Fruit fly (Drosophila melanogaster) whole organism, pupa: Measurements from ENCODE around the gene ScsbetaG.

ENCODE experiments used
- CG10348 ChIP-seq: fragments of 200-800 bp; sonication (Bioruptor generic); IDR thresholded peaks from 2 replicates; pipeline ENCODE4 v1.3.6; 2022; ENCODE audit warnings: missing biosample characterization, missing genetic modification characterization
- CG13204 ChIP-seq: fragments of 200-800 bp; sonication (Bioruptor generic); optimal IDR thresholded peaks from 2 replicates; lab custom pipeline; 2018; ENCODE audit warnings: missing biosample characterization, mild to moderate bottlenecking, missing genetic modification characterization, moderate library complexity
- CG15710 ChIP-seq: fragments of 200-800 bp; sonication (Bioruptor generic); optimal IDR thresholded peaks from 2 replicates; lab custom pipeline; 2018; ENCODE audit warnings: missing biosample characterization, mild to moderate bottlenecking, missing genetic modification characterization, moderate library complexity
- CG17806 ChIP-seq: fragments of 200-800 bp; sonication (Bioruptor generic); optimal IDR thresholded peaks from 2 replicates; lab custom pipeline; 2018; ENCODE audit warnings: missing biosample characterization, mild to moderate bottlenecking, missing genetic modification characterization, moderate library complexity
- CG32121 ChIP-seq: fragments of 200-800 bp; sonication (Bioruptor generic); IDR thresholded peaks from 2 replicates; pipeline ENCODE4 v1.3.6; 2022; ENCODE audit warnings: missing biosample characterization, missing genetic modification characterization
- EcR ChIP-seq: fragments of 200-800 bp; sonication (Bioruptor generic); optimal IDR thresholded peaks from 3 replicates; lab custom pipeline; 2019; ENCODE audit warnings: missing biosample characterization, missing genetic modification characterization, mild to moderate bottlenecking, moderate library complexity, missing genetic modification reagents
- Ets98B ChIP-seq: fragments of 200-800 bp; sonication (Bioruptor generic); IDR thresholded peaks from 2 replicates; pipeline ENCODE4 v1.3.6; 2022; ENCODE audit warnings: missing biosample characterization, missing genetic modification characterization
- Pif1A ChIP-seq: fragments of 200-800 bp; sonication (Bioruptor generic); optimal IDR thresholded peaks from 3 replicates; lab custom pipeline; 2016; ENCODE audit warnings: missing biosample characterization, missing genetic modification characterization
- rn ChIP-seq: fragments of 200-800 bp; sonication (Bioruptor generic); IDR thresholded peaks from 2 replicates; pipeline ENCODE4 v1.3.6; 2022; ENCODE audit warnings: missing biosample characterization, missing genetic modification characterization

- TF ChIP-seq CG13204 (GFP tag; lab: Kevin White, UChicago) (no peak), CG10348 (GFP tag; lab: Robert Waterston, UW) (no peak), Ets98B (GFP tag; lab: Robert Waterston, UW) (no peak), CG17806 (no peak), rn (GFP tag; lab: Robert Waterston, UW) (no peak), CG32121 (GFP tag; lab: Robert Waterston, UW) (peak; percentile 55), CG15710 (tag; lab: Kevin White, UChicago) (no peak), EcR (GFP tag; lab: Kevin White, UChicago) (peak; percentile 91), Pif1A (GFP tag; lab: Kevin White, UChicago) (no peak)
Observed at dm6 chr3L:5610582-5610981, 47.1 kb upstream of the ScsbetaG start.
